Worm (Caenorhabditis elegans): ENCODE data around the gene C01G10.17.

Gene C01G10.17

ce11 chrV:15069435-15069985, 21.0 kb upstream of the C01G10.17 start:
- TF ChIP-seq nhr-28 (tag; optimal IDR thresholded peaks at IDR 0.05) (no peak), lsy-2 (tag; optimal IDR thresholded peaks at IDR 0.05) (peak; percentile 82), ces-1 (GFP tag; optimal IDR thresholded peaks at IDR 0.05) (peak; percentile 87)

ce11 chrV:15071015-15071810, 19.3 kb upstream of the C01G10.17 start, which contains the start of gene unc-76:
unc-76 (plus strand) TSS chrV:15071760.
- TF ChIP-seq hlh-1 (tag; optimal IDR thresholded peaks at IDR 0.05) (peak; percentile 62), pha-4 (tag; optimal IDR thresholded peaks at IDR 0.05) (peak; percentile 79), blmp-1 (tag; optimal IDR thresholded peaks at IDR 0.05) (no peak), snpc-4 (tag; optimal IDR thresholded peaks at IDR 0.05) (no peak), lsy-2 (tag; optimal IDR thresholded peaks at IDR 0.05) (peak; percentile 52), ceh-39 (tag; optimal IDR thresholded peaks at IDR 0.05) (peak; percentile 65), mls-2 (tag; optimal IDR thresholded peaks at IDR 0.05) (peak; percentile 57), flh-1 (GFP tag; optimal IDR thresholded peaks at IDR 0.05) (no peak), nhr-76 (tag; optimal IDR thresholded peaks at IDR 0.05) (no peak), nhr-2 (tag; optimal IDR thresholded peaks at IDR 0.05) (peak; percentile 39), sem-2 (GFP tag; optimal IDR thresholded peaks at IDR 0.05) (no peak), drap-1 (GFP tag; optimal IDR thresholded peaks at IDR 0.05) (peak; percentile 80), unc-120 (tag; optimal IDR thresholded peaks at IDR 0.05; ENCODE audit: poor library complexity, severe bottlenecking) (peak; percentile 99), elt-1 (tag; optimal IDR thresholded peaks at IDR 0.05; ENCODE audit: borderline replicate concordance, insufficient read depth) (no peak), sptf-1 (tag; optimal IDR thresholded peaks at IDR 0.05) (peak; percentile 35), cnd-1 (tag; optimal IDR thresholded peaks at IDR 0.05) (peak; percentile 26), mep-1 (tag; optimal IDR thresholded peaks at IDR 0.05) (peak; percentile 44), nhr-237 (tag; optimal IDR thresholded peaks at IDR 0.05) (peak; percentile 60), ces-1 (GFP tag; optimal IDR thresholded peaks at IDR 0.05) (peak; percentile 91), unc-62 (GFP tag; optimal IDR thresholded peaks at IDR 0.05) (peak; percentile 94)

- TF ChIP-seq drap-1 (GFP tag; optimal IDR thresholded peaks at IDR 0.05): peak; percentile 70
- TF ChIP-seq nhr-237 (tag; optimal IDR thresholded peaks at IDR 0.05): no peak
- no peak for TF ChIP-seq cnd-1 (tag; optimal IDR thresholded peaks at IDR 0.05)
- no peak for TF ChIP-seq mls-2 (tag; optimal IDR thresholded peaks at IDR 0.05)
- TF ChIP-seq flh-1 (GFP tag; optimal IDR thresholded peaks at IDR 0.05): no peak
- TF ChIP-seq elt-1 (tag; optimal IDR thresholded peaks at IDR 0.05; ENCODE audit: borderline replicate concordance, insufficient read depth): peak; percentile 36
- TF ChIP-seq ham-2 (GFP tag; optimal IDR thresholded peaks at IDR 0.05): no peak
- no peak for TF ChIP-seq hlh-1 (tag; optimal IDR thresholded peaks at IDR 0.05)
- TF ChIP-seq mep-1 (tag; optimal IDR thresholded peaks at IDR 0.05): no peak
- peak; percentile 95 for TF ChIP-seq ces-1 (GFP tag; optimal IDR thresholded peaks at IDR 0.05)
Measured at ce11 chrV:15072738-15073137, 17.8 kb upstream of the C01G10.17 start.

ce11 chrV:15074907-15075306, 15.7 kb upstream of the C01G10.17 start:
- TF ChIP-seq ces-1 (GFP tag; optimal IDR thresholded peaks at IDR 0.05) (peak; percentile 60), nhr-237 (tag; optimal IDR thresholded peaks at IDR 0.05) (no peak)

- TF ChIP-seq mab-5 (tag; optimal IDR thresholded peaks at IDR 0.05) (peak; percentile 16), lin-13 (tag; optimal IDR thresholded peaks at IDR 0.05) (no peak), sem-2 (GFP tag; optimal IDR thresholded peaks at IDR 0.05) (no peak), ceh-43 (GFP tag; optimal IDR thresholded peaks at IDR 0.05) (no peak), lsy-2 (tag; optimal IDR thresholded peaks at IDR 0.05) (no peak), nhr-76 (tag; optimal IDR thresholded peaks at IDR 0.05) (no peak), tbx-8 (GFP tag; optimal IDR thresholded peaks at IDR 0.05) (no peak), drap-1 (GFP tag; optimal IDR thresholded peaks at IDR 0.05) (no peak), mls-2 (tag; optimal IDR thresholded peaks at IDR 0.05) (no peak), bed-3 (GFP tag; optimal IDR thresholded peaks at IDR 0.05) (no peak), pha-4 (tag; optimal IDR thresholded peaks at IDR 0.05) (no peak), M03D4.4 (tag; optimal IDR thresholded peaks at IDR 0.05) (no peak), unc-120 (tag; optimal IDR thresholded peaks at IDR 0.05; ENCODE audit: poor library complexity, severe bottlenecking) (peak; percentile 19), snpc-4 (tag; optimal IDR thresholded peaks at IDR 0.05) (no peak), unc-62 (GFP tag; optimal IDR thresholded peaks at IDR 0.05) (peak; percentile 82), ceh-39 (tag; optimal IDR thresholded peaks at IDR 0.05) (no peak)
Measured at ce11 chrV:15078560-15078959, 12.0 kb upstream of the C01G10.17 start.

Measured in whole organism, mixed stage, embryonic.